Worm (Caenorhabditis elegans) whole organism, young adult: Measurements from ENCODE around the gene dgk-5.

ENCODE experiments used
- B0019.2 ChIP-seq: fragments of 200-800 bp; sonication (Bioruptor generic); conservative IDR thresholded peaks from 2 replicates; pipeline ENCODE4 v1.3.6; 2022; ENCODE audit warnings: missing genetic modification reagents, missing genetic modification characterization, missing compliant biosample characterization
- B0261.1 ChIP-seq: sonication (generic microtip); optimal IDR thresholded peaks from 2 replicates; lab custom pipeline; 2016; ENCODE audit warnings: mild to moderate bottlenecking, missing genetic modification characterization, moderate library complexity, missing compliant biosample characterization
- F22D6.2 ChIP-seq: sonication (generic microtip); optimal IDR thresholded peaks from 2 replicates; lab custom pipeline; 2016; ENCODE audit warnings: mild to moderate bottlenecking, missing genetic modification characterization, missing compliant biosample characterization
- F23B12.7 ChIP-seq: sonication (generic microtip); optimal IDR thresholded peaks from 2 replicates; lab custom pipeline; 2017; ENCODE audit warnings: missing genetic modification characterization, mild to moderate bottlenecking, missing compliant biosample characterization, antibody characterized with exemption, moderate library complexity; ENCODE audit not compliant: insufficient read depth
- F57A8.1 ChIP-seq: fragments of 200-800 bp; sonication (Bioruptor generic); optimal IDR thresholded peaks from 2 replicates; lab custom pipeline; 2018; ENCODE audit warnings: mild to moderate bottlenecking, missing genetic modification characterization, moderate library complexity, missing compliant biosample characterization
- F57C9.4 ChIP-seq: sonication (generic microtip); optimal IDR thresholded peaks from 2 replicates; lab custom pipeline; 2017; ENCODE audit warnings: mild to moderate bottlenecking, missing genetic modification characterization, missing compliant biosample characterization
- K12H6.12 ChIP-seq: fragments of 200-800 bp; sonication (Bioruptor generic); optimal IDR thresholded peaks from 2 replicates; lab custom pipeline; 2018; ENCODE audit warnings: mild to moderate bottlenecking, missing genetic modification characterization, missing compliant biosample characterization
- T07F8.4 ChIP-seq: sonication (generic microtip); optimal IDR thresholded peaks from 2 replicates; lab custom pipeline; 2016; ENCODE audit warnings: mild to moderate bottlenecking, missing genetic modification characterization, moderate library complexity, missing compliant biosample characterization
- Y53G8AR.9 ChIP-seq: fragments of 200-800 bp; sonication (Bioruptor generic); conservative IDR thresholded peaks from 2 replicates; pipeline ENCODE4 v1.3.6; 2022; ENCODE audit warnings: missing genetic modification reagents, missing genetic modification characterization, missing compliant biosample characterization
- ama-1 ChIP-seq, 3 experiments: fragments of 150-350 bp in 1 of 3; sonication (generic microtip) in 2 of 3; optimal IDR thresholded peaks; 2 replicates each; lab custom pipeline; 2014 to 2018; ENCODE audit warnings: missing biosample characterization in 2 of 3, missing genetic modification characterization in 2 of 3, missing genetic modification reagents in 2 of 3
- aptf-2 ChIP-seq: fragments of 200-800 bp; sonication (Bioruptor generic); conservative IDR thresholded peaks from 2 replicates; pipeline ENCODE4 v1.3.6; 2022; ENCODE audit warnings: missing genetic modification reagents, missing genetic modification characterization, missing compliant biosample characterization
- athp-1 ChIP-seq: sonication (generic microtip); optimal IDR thresholded peaks from 2 replicates; lab custom pipeline; 2017; ENCODE audit warnings: mild to moderate bottlenecking, missing genetic modification characterization, missing compliant biosample characterization
- ccch-3 ChIP-seq: fragments of 200-800 bp; sonication (Bioruptor generic); optimal IDR thresholded peaks from 2 replicates; lab custom pipeline; 2018; ENCODE audit warnings: mild to moderate bottlenecking, missing genetic modification characterization, missing compliant biosample characterization
- cebp-2 ChIP-seq: fragments of 200-800 bp; sonication (Bioruptor generic); IDR thresholded peaks from 2 replicates; pipeline ENCODE4 v1.3.6; 2022; ENCODE audit warnings: missing genetic modification characterization, missing compliant biosample characterization
- ceh-79 ChIP-seq: sonication (generic microtip); optimal IDR thresholded peaks from 2 replicates; lab custom pipeline; 2017; ENCODE audit warnings: mild to moderate bottlenecking, missing genetic modification characterization, missing compliant biosample characterization
- chd-7 ChIP-seq: sonication (generic microtip); optimal IDR thresholded peaks from 2 replicates; lab custom pipeline; 2016; ENCODE audit warnings: mild to moderate bottlenecking, missing genetic modification characterization, moderate library complexity, missing compliant biosample characterization
- die-1 ChIP-seq: sonication (generic microtip); optimal IDR thresholded peaks from 2 replicates; lab custom pipeline; 2016; ENCODE audit warnings: missing genotype, mild to moderate bottlenecking, missing genetic modification characterization, missing compliant biosample characterization
- dpl-1 ChIP-seq: fragments of 150-350 bp; optimal IDR thresholded peaks from 2 replicates; lab custom pipeline; 2014; ENCODE audit warnings: missing biosample characterization, missing genetic modification reagents, missing genetic modification characterization
- egl-44 ChIP-seq: fragments of 200-800 bp; sonication (Bioruptor generic); IDR thresholded peaks from 2 replicates; pipeline ENCODE4 v1.3.6; 2022; ENCODE audit warnings: missing genetic modification reagents, missing genetic modification characterization, missing compliant biosample characterization
- egrh-3 ChIP-seq: fragments of 200-800 bp; sonication (Bioruptor generic); IDR thresholded peaks from 2 replicates; pipeline ENCODE4 v1.3.6; 2022; ENCODE audit warnings: missing genetic modification reagents, missing genetic modification characterization, missing compliant biosample characterization
- ekl-4 ChIP-seq: fragments of 200-800 bp; sonication (Bioruptor generic); IDR thresholded peaks from 2 replicates; pipeline ENCODE4 v1.3.6; 2022; ENCODE audit warnings: missing genetic modification reagents, missing genetic modification characterization, missing compliant biosample characterization
- ets-4 ChIP-seq: fragments of 200-800 bp; sonication (Bioruptor generic); optimal IDR thresholded peaks from 2 replicates; lab custom pipeline; 2018; ENCODE audit warnings: mild to moderate bottlenecking, missing genetic modification characterization, missing compliant biosample characterization
- fkh-3 ChIP-seq: sonication (generic microtip); optimal IDR thresholded peaks from 2 replicates; lab custom pipeline; 2016; ENCODE audit warnings: mild to moderate bottlenecking, missing genetic modification characterization, missing compliant biosample characterization
- hlh-12 ChIP-seq: sonication (generic microtip); optimal IDR thresholded peaks from 2 replicates; lab custom pipeline; 2016; ENCODE audit warnings: missing genetic modification characterization, missing compliant biosample characterization
- hmg-1.2 ChIP-seq: fragments of 200-800 bp; sonication (Bioruptor generic); IDR thresholded peaks from 2 replicates; pipeline ENCODE4 v1.3.6; 2022; ENCODE audit warnings: missing genetic modification reagents, missing genetic modification characterization, missing compliant biosample characterization
- lag-1 ChIP-seq: fragments of 200-800 bp; sonication (Bioruptor generic); IDR thresholded peaks from 2 replicates; pipeline ENCODE4 v1.3.6; 2022; ENCODE audit warnings: missing genetic modification reagents, missing genetic modification characterization, missing compliant biosample characterization
- lsy-27 ChIP-seq: sonication (generic microtip); optimal IDR thresholded peaks from 2 replicates; lab custom pipeline; 2017; ENCODE audit warnings: missing genetic modification characterization, mild to moderate bottlenecking, missing compliant biosample characterization, antibody characterized with exemption, missing genotype, borderline replicate concordance; ENCODE audit not compliant: insufficient read depth
- madf-6 ChIP-seq: fragments of 200-800 bp; sonication (Bioruptor generic); IDR thresholded peaks from 2 replicates; pipeline ENCODE4 v1.3.6; 2022; ENCODE audit warnings: missing genetic modification reagents, missing genetic modification characterization, missing compliant biosample characterization
- mel-28 ChIP-seq: sonication (generic microtip); optimal IDR thresholded peaks from 2 replicates; lab custom pipeline; 2016; ENCODE audit warnings: borderline replicate concordance, mild to moderate bottlenecking, missing genetic modification characterization, missing compliant biosample characterization
- mxl-1 ChIP-seq: sonication (generic microtip); optimal IDR thresholded peaks from 2 replicates; lab custom pipeline; 2016; ENCODE audit warnings: missing genetic modification characterization, missing compliant biosample characterization
- nfyb-1 ChIP-seq: fragments of 200-800 bp; sonication (Bioruptor generic); IDR thresholded peaks from 2 replicates; pipeline ENCODE4 v1.3.6; 2022; ENCODE audit warnings: missing genetic modification reagents, missing genetic modification characterization, missing compliant biosample characterization
- nhr-179 ChIP-seq: sonication (generic microtip); optimal IDR thresholded peaks from 2 replicates; lab custom pipeline; 2016; ENCODE audit warnings: mild to moderate bottlenecking, missing genetic modification characterization, missing compliant biosample characterization
- nhr-27 ChIP-seq: fragments of 200-800 bp; sonication (Bioruptor generic); optimal IDR thresholded peaks from 2 replicates; lab custom pipeline; 2018; ENCODE audit warnings: mild to moderate bottlenecking, missing genetic modification characterization, moderate library complexity, missing compliant biosample characterization
- nhr-80 ChIP-seq: sonication (generic microtip); optimal IDR thresholded peaks from 2 replicates; lab custom pipeline; 2016; ENCODE audit warnings: missing genetic modification characterization, missing compliant biosample characterization
- nhr-90 ChIP-seq: sonication (generic microtip); optimal IDR thresholded peaks from 2 replicates; lab custom pipeline; 2016; ENCODE audit warnings: missing genotype, mild to moderate bottlenecking, missing genetic modification characterization, missing compliant biosample characterization
- pbrm-1 ChIP-seq: fragments of 200-800 bp; sonication (Bioruptor generic); IDR thresholded peaks from 2 replicates; pipeline ENCODE4 v1.3.6; 2022; ENCODE audit warnings: missing genetic modification reagents, missing genetic modification characterization, missing compliant biosample characterization
- repo-1 ChIP-seq: sonication (generic microtip); optimal IDR thresholded peaks from 2 replicates; lab custom pipeline; 2017; ENCODE audit warnings: mild to moderate bottlenecking, missing genetic modification characterization, missing compliant biosample characterization
- sdz-38 ChIP-seq: sonication (generic microtip); optimal IDR thresholded peaks from 2 replicates; lab custom pipeline; 2016; ENCODE audit warnings: missing genotype, missing genetic modification characterization, missing compliant biosample characterization
- tbx-9 ChIP-seq: sonication (generic microtip); optimal IDR thresholded peaks from 2 replicates; lab custom pipeline; 2016; ENCODE audit warnings: borderline replicate concordance, missing genetic modification characterization, inconsistent platforms, missing compliant biosample characterization
- unc-130 ChIP-seq: sonication (generic microtip); optimal IDR thresholded peaks from 2 replicates; lab custom pipeline; 2016; ENCODE audit warnings: missing genetic modification reagents, missing genetic modification characterization, missing compliant biosample characterization
- xnd-1 ChIP-seq: sonication (generic microtip); optimal IDR thresholded peaks from 2 replicates; lab custom pipeline; 2016; ENCODE audit warnings: missing genotype, missing genetic modification reagents, missing genetic modification characterization, missing compliant biosample characterization
- zfh-2 ChIP-seq: fragments of 200-800 bp; sonication (Bioruptor generic); conservative IDR thresholded peaks from 2 replicates; pipeline ENCODE4 v1.3.6; 2022; ENCODE audit warnings: missing genetic modification reagents, missing genetic modification characterization, missing compliant biosample characterization
- zim-3 ChIP-seq: sonication (generic microtip); optimal IDR thresholded peaks from 2 replicates; lab custom pipeline; 2017; ENCODE audit warnings: mild to moderate bottlenecking, missing genetic modification characterization, moderate library complexity, missing compliant biosample characterization
- ztf-22 ChIP-seq: fragments of 200-800 bp; sonication (Bioruptor generic); optimal IDR thresholded peaks from 2 replicates; lab custom pipeline; 2018; ENCODE audit warnings: mild to moderate bottlenecking, missing genetic modification characterization, moderate library complexity, missing compliant biosample characterization
- ztf-26 ChIP-seq: sonication (generic microtip); optimal IDR thresholded peaks from 2 replicates; lab custom pipeline; 2017; ENCODE audit warnings: missing genetic modification characterization, missing compliant biosample characterization
- ztf-28 ChIP-seq: fragments of 200-800 bp; sonication (Bioruptor generic); IDR thresholded peaks from 2 replicates; pipeline ENCODE4 v1.3.6; 2022; ENCODE audit warnings: missing genetic modification reagents, missing genetic modification characterization, missing compliant biosample characterization

Gene dgk-5

DNA sequence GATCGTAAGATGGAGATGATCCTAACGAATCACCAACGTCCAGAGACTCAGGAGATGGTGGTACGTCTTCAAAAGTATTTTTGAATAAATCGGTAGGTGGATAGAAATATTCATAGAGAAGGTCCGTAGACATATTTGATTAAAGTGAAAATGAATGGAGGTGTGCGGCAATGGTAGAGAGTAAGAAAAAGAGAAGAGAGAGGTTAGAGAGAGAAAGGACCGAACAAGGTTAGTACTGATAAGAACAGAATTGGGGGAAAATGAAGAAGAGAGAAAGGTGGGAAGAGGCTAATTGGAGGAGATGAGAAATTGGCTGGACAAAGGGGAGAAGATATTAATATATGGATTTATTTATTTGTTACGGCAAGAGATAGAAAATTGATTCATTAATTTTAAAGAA, 21.2 kb downstream of the dgk-5 start, which contains the start of gene nhr-22:
TSS of gene nhr-22 (minus strand) at position 137 of the 400 bp plus-strand sequence.
- no peak for TF ChIP-seq F57C9.4
- no peak for TF ChIP-seq zim-3 (tag; lab: Kevin White, UChicago)
- no peak for TF ChIP-seq ceh-79 (tag; lab: Kevin White, UChicago)
- no peak for TF ChIP-seq tbx-9 (tag; lab: Kevin White, UChicago)
- TF ChIP-seq F22D6.2 (tag; lab: Kevin White, UChicago): no peak
- no peak for TF ChIP-seq nhr-90 (tag; lab: Kevin White, UChicago)
- no peak for TF ChIP-seq ztf-26 (tag; lab: Kevin White, UChicago)
- TF ChIP-seq ztf-28: no peak
- no peak for TF ChIP-seq B0019.2 (GFP tag; lab: Robert Waterston, UW)
- TF ChIP-seq ztf-22 (GFP tag; lab: Kevin White, UChicago): no peak
- TF ChIP-seq xnd-1 (tag; lab: Kevin White, UChicago): no peak

ce11 chrII:6448656-6449055, 22.2 kb downstream of the dgk-5 start:
- no peak for TF ChIP-seq hlh-12 (tag; lab: Kevin White, UChicago)
- TF ChIP-seq chd-7 (tag; lab: Kevin White, UChicago): no peak
- TF ChIP-seq cebp-2 (GFP tag; lab: Robert Waterston, UW): no peak
- peak; percentile 58 for TF ChIP-seq nhr-80 (tag; lab: Kevin White, UChicago)
- no peak for TF ChIP-seq zfh-2 (GFP tag; lab: Robert Waterston, UW)

- TF ChIP-seq ets-4 (GFP tag; lab: Kevin White, UChicago) (no peak), unc-130 (GFP tag; lab: Kevin White, UChicago) (no peak), T07F8.4 (tag; lab: Kevin White, UChicago) (no peak), ccch-3 (no peak), ama-1 (optimal IDR thresholded peaks at IDR 0.05; lab: Kevin White, UChicago) (no peak), ama-1 (GFP tag; optimal IDR thresholded peaks at IDR 0.05; lab: Kevin White, UChicago) (no peak), aptf-2 (no peak), mel-28 (tag; lab: Kevin White, UChicago) (no peak), hmg-1.2 (no peak), dpl-1 (no peak), fkh-3 (tag; lab: Kevin White, UChicago) (no peak), F57A8.1 (GFP tag; lab: Kevin White, UChicago) (no peak), B0261.1 (tag; lab: Kevin White, UChicago) (no peak), ekl-4 (no peak), nhr-179 (tag; lab: Kevin White, UChicago) (no peak), F23B12.7 (tag; lab: Kevin White, UChicago) (no peak), athp-1 (tag; lab: Kevin White, UChicago) (no peak)
Observed at ce11 chrII:6448189-6448588, 22.7 kb downstream of the dgk-5 start.

ce11 chrII:6443710-6444109, 27.2 kb downstream of the dgk-5 start, which contains the start of gene K06A1.2:
Gene K06A1.2, plus strand, starts transcription at chrII:6444010.
- TF ChIP-seq K12H6.12 (tag; lab: Kevin White, UChicago) (no peak), egrh-3 (GFP tag; lab: Robert Waterston, UW) (no peak), lsy-27 (tag; lab: Kevin White, UChicago) (no peak), dpl-1 (no peak), egl-44 (no peak), die-1 (tag; lab: Kevin White, UChicago) (no peak), hmg-1.2 (no peak), nhr-27 (no peak), madf-6 (no peak), pbrm-1 (no peak), lag-1 (GFP tag; lab: Robert Waterston, UW) (no peak), ztf-28 (no peak), repo-1 (tag; lab: Kevin White, UChicago) (no peak), ztf-22 (GFP tag; lab: Kevin White, UChicago) (no peak), sdz-38 (tag; lab: Kevin White, UChicago) (no peak), nfyb-1 (GFP tag; lab: Robert Waterston, UW) (no peak), mxl-1 (tag; lab: Kevin White, UChicago) (no peak), Y53G8AR.9 (GFP tag; lab: Robert Waterston, UW) (no peak)
